Fruit fly (Drosophila melanogaster): ENCODE data around the gene Ir85a.

Ir85a gene

DNA sequence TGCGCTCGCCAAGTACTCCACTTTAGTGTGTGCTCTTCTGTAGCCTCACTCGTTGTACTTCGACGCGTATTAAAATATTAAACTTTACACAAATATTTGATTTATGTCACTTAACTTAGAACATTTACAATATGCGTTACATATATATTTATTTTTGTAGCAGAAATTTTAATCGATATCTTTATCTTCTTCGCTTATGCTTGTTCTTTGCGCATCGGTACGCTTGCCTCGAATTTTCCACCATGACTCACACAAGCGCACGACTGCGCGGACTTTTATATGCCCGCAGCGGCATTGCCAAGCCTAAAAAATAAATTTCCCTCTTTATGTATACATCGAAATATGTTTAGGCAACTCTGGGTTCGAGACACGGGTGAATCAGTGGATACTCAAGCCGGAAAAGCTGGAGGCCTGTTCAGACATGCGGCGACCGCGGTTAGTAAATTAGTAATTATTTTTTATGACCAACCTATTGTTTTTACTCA, 26.0 kb downstream of the Ir85a start, which contains the start of gene aqz (continued):
- TF ChIP-seq inv (GFP tag; IDR thresholded peaks at IDR 0.05; ENCODE audit: partially characterized antibody) (peak; percentile 44; the same call in 1 of the 2 replicates), HLH4C (GFP tag; IDR thresholded peaks at IDR 0.05; ENCODE audit: partially characterized antibody) (peak; percentile 31; the same call in 1 of the 3 replicates), CG13775 (GFP tag; optimal IDR thresholded peaks at IDR 0.05) (peak; percentile 18), bab2 (GFP tag; optimal IDR thresholded peaks at IDR 0.05) (peak; percentile 53), CG1832 (GFP tag; optimal IDR thresholded peaks at IDR 0.05) (no peak), dimm (GFP tag; IDR thresholded peaks at IDR 0.05) (no peak), Camta (GFP tag; optimal IDR thresholded peaks at IDR 0.05) (peak; percentile 56), CG7745 (tag; optimal IDR thresholded peaks at IDR 0.05) (peak; percentile 50), CG34224 (GFP tag; IDR thresholded peaks at IDR 0.05; ENCODE audit: partially characterized antibody) (peak; percentile 17; the same call in 1 of the 3 replicates), z (GFP tag; IDR thresholded peaks at IDR 0.05) (peak; percentile 21; the same call in 1 of the 3 replicates), CG6683 (GFP tag; optimal IDR thresholded peaks at IDR 0.05) (no peak), sima (GFP tag; optimal IDR thresholded peaks at IDR 0.05) (no peak), E2f2 (GFP tag; IDR thresholded peaks at IDR 0.05) (peak; percentile 82), Eip74EF (GFP tag; optimal IDR thresholded peaks at IDR 0.05) (peak in 1 of 2 experiments; percentile 87), gce (GFP tag; IDR thresholded peaks at IDR 0.05) (no peak; the same call in 2 of the 3 replicates), Opbp (GFP tag; IDR thresholded peaks at IDR 0.05; ENCODE audit: partially characterized antibody) (peak; percentile 79), CG30403 (GFP tag; optimal IDR thresholded peaks at IDR 0.05) (peak; percentile 63), Bgb (GFP tag; IDR thresholded peaks at IDR 0.05; ENCODE audit: partially characterized antibody) (peak; percentile 81), mld (GFP tag; IDR thresholded peaks at IDR 0.05; ENCODE audit: partially characterized antibody) (peak; percentile 69; the same call in 1 of the 3 replicates), ro (GFP tag; IDR thresholded peaks at IDR 0.05) (no peak), CG15601 (tag; optimal IDR thresholded peaks at IDR 0.05) (peak; percentile 66), bowl (GFP tag; IDR thresholded peaks at IDR 0.05) (peak; percentile 46; the same call in 1 of the 2 replicates), nau (GFP tag; optimal IDR thresholded peaks at IDR 0.05) (no peak), CG1603 (tag; optimal IDR thresholded peaks at IDR 0.05) (peak; percentile 94), CG7372 (GFP tag; IDR thresholded peaks at IDR 0.05) (peak; percentile 57), CG16863 (GFP tag; optimal IDR thresholded peaks at IDR 0.05) (peak; percentile 33), H15 (GFP tag; IDR thresholded peaks at IDR 0.05) (no peak; the same call in 2 of the 3 replicates), zfh1 (GFP tag; IDR thresholded peaks at IDR 0.05) (peak; percentile 72; the same call in 2 of the 3 replicates), Doc3 (GFP tag; IDR thresholded peaks at IDR 0.05; ENCODE audit: partially characterized antibody) (no peak), CG12769 (tag; optimal IDR thresholded peaks at IDR 0.05) (peak; percentile 81), Xbp1 (GFP tag; optimal IDR thresholded peaks at IDR 0.05) (peak; percentile 58), fd102C (GFP tag; optimal IDR thresholded peaks at IDR 0.05) (peak; percentile 47), tgo (GFP tag; IDR thresholded peaks at IDR 0.05) (peak; percentile 35; the same call in 2 of the 3 replicates), chif (GFP tag; optimal IDR thresholded peaks at IDR 0.05) (peak; percentile 46 to 69), Dp (GFP tag; optimal IDR thresholded peaks at IDR 0.05) (peak; percentile 77), ase (GFP tag; IDR thresholded peaks at IDR 0.05) (no peak), btn (GFP tag; optimal IDR thresholded peaks at IDR 0.05) (no peak), CG6175 (GFP tag; IDR thresholded peaks at IDR 0.05) (0 out of 3 replicates have a peak, but pooled peaks have one; percentile 43), trem (tag; optimal IDR thresholded peaks at IDR 0.05) (peak; percentile 80), YL-1 (GFP tag; optimal IDR thresholded peaks at IDR 0.05) (peak; percentile 89), Gsc (GFP tag; IDR thresholded peaks at IDR 0.05) (no peak), HHEX (GFP tag; optimal IDR thresholded peaks at IDR 0.05) (peak; percentile 63), ab (GFP tag; optimal IDR thresholded peaks at IDR 0.05) (no peak), wek (GFP tag; optimal IDR thresholded peaks at IDR 0.05) (peak; percentile 60), CG15269 (tag; optimal IDR thresholded peaks at IDR 0.05) (no peak), sc (optimal IDR thresholded peaks at IDR 0.05) (no peak), sc (GFP tag; optimal IDR thresholded peaks at IDR 0.05) (peak; percentile 11), hth (optimal IDR thresholded peaks at IDR 0.05) (no peak), CG9817 (tag; optimal IDR thresholded peaks at IDR 0.05) (peak; percentile 66)

Data from whole organism, embryonic.